Worm (Caenorhabditis elegans) whole organism, early embryonic: Measurements from ENCODE around the gene smex-1.

ENCODE experiments used
- B0310.2 ChIP-seq: sonication (generic microtip); optimal IDR thresholded peaks from 2 replicates; lab custom pipeline; 2016; ENCODE audit warnings: mild to moderate bottlenecking, missing genetic modification characterization, missing compliant biosample characterization
- F13C5.2 ChIP-seq: sonication (generic microtip); optimal IDR thresholded peaks from 2 replicates; lab custom pipeline; 2017; ENCODE audit warnings: mild to moderate bottlenecking, missing genetic modification characterization, inconsistent platforms, missing compliant biosample characterization
- aly-1 ChIP-seq: sonication (generic microtip); optimal IDR thresholded peaks from 2 replicates; lab custom pipeline; 2016; ENCODE audit warnings: missing genetic modification characterization, missing compliant biosample characterization
- ama-1 ChIP-seq: fragments of 150-350 bp; optimal IDR thresholded peaks from 2 replicates; lab custom pipeline; 2014
- ets-7 ChIP-seq: sonication (generic microtip); optimal IDR thresholded peaks from 2 replicates; lab custom pipeline; 2016; ENCODE audit warnings: missing genotype, missing genetic modification characterization, missing compliant biosample characterization
- hnd-1 ChIP-seq: sonication (generic microtip); optimal IDR thresholded peaks from 2 replicates; lab custom pipeline; 2016; ENCODE audit warnings: missing genetic modification characterization, missing compliant biosample characterization
- pes-1 ChIP-seq: fragments of 200-800 bp; sonication (Bioruptor generic); IDR thresholded peaks from 2 replicates; pipeline ENCODE4 v1.3.6; 2022; ENCODE audit warnings: missing genetic modification reagents, missing genetic modification characterization, missing compliant biosample characterization
- sea-1 ChIP-seq: fragments of 200-800 bp; sonication (Bioruptor generic); conservative IDR thresholded peaks from 2 replicates; pipeline ENCODE4 v1.3.6; 2022; ENCODE audit warnings: missing genetic modification characterization, missing compliant biosample characterization

ce11 chrV:8318135-8318534 is 22.4 kb upstream of the smex-1 start, which contains the start of gene clec-219:
- TF ChIP-seq F13C5.2 (tag; lab: Kevin White, UChicago) (no peak), ama-1 (no peak), aly-1 (tag; lab: Kevin White, UChicago) (no peak), hnd-1 (tag; lab: Kevin White, UChicago) (no peak), pes-1 (GFP tag; lab: Robert Waterston, UW) (no peak), B0310.2 (tag; lab: Kevin White, UChicago) (no peak), ets-7 (tag; lab: Kevin White, UChicago) (no peak), sea-1 (GFP tag; lab: Robert Waterston, UW) (no peak)
